Fruit fly (Drosophila melanogaster): ENCODE results near the gene Osi22.

Gene Osi22

dm6 chr3R:13305318-13305899 lies 15.0 kb downstream of the Osi22 start (continued):
- TF ChIP-seq CG1233 (GFP tag; optimal IDR thresholded peaks at IDR 0.05) (peak; percentile 28), CG9797 (GFP tag; optimal IDR thresholded peaks at IDR 0.05) (no peak), wor (GFP tag; IDR thresholded peaks at IDR 0.05) (no peak), CG32772 (GFP tag; IDR thresholded peaks at IDR 0.05) (no peak), tgo (GFP tag; IDR thresholded peaks at IDR 0.05) (peak; percentile 40; the same call in 1 of the 3 replicates)

- TF ChIP-seq Fer2 (tag; optimal IDR thresholded peaks at IDR 0.05) (no peak), CG13624 (GFP tag; optimal IDR thresholded peaks at IDR 0.05) (no peak), CG9609 (GFP tag; optimal IDR thresholded peaks at IDR 0.05) (no peak), Blimp-1 (GFP tag; optimal IDR thresholded peaks at IDR 0.05) (peak; percentile 74)
Observed at dm6 chr3R:13306595-13306994, 16.2 kb downstream of the Osi22 start.

dm6 chr3R:13309133-13309711 lies 18.8 kb downstream of the Osi22 start:
- TF ChIP-seq run (tag; optimal IDR thresholded peaks at IDR 0.05), result no peak
- no peak for TF ChIP-seq Oaz (GFP tag; IDR thresholded peaks at IDR 0.05)
- TF ChIP-seq Opbp (GFP tag; IDR thresholded peaks at IDR 0.05; ENCODE audit: partially characterized antibody), result no peak
- peak; percentile 80 for TF ChIP-seq CG1603 (tag; optimal IDR thresholded peaks at IDR 0.05)
- no peak for TF ChIP-seq CG4328 (GFP tag; optimal IDR thresholded peaks at IDR 0.05)
- no peak for TF ChIP-seq gce (GFP tag; IDR thresholded peaks at IDR 0.05)
- TF ChIP-seq CG8281 (tag; optimal IDR thresholded peaks at IDR 0.05), result no peak
- TF ChIP-seq lilli (GFP tag; optimal IDR thresholded peaks at IDR 0.05), result no peak
- TF ChIP-seq CG4404 (GFP tag; IDR thresholded peaks at IDR 0.05), result no peak
- no peak for TF ChIP-seq CG1832 (GFP tag; optimal IDR thresholded peaks at IDR 0.05)
- no peak for TF ChIP-seq maf-S (GFP tag; optimal IDR thresholded peaks at IDR 0.05)
- no peak for TF ChIP-seq peb (GFP tag; IDR thresholded peaks at IDR 0.05)
- no peak for TF ChIP-seq Dip3 (GFP tag; optimal IDR thresholded peaks at IDR 0.05)
- TF ChIP-seq CG34376 (GFP tag; optimal IDR thresholded peaks at IDR 0.05), result no peak
- TF ChIP-seq ham (GFP tag; IDR thresholded peaks at IDR 0.05), result no peak
- TF ChIP-seq CG11723 (GFP tag; optimal IDR thresholded peaks at IDR 0.05), result no peak
- TF ChIP-seq Hey (tag; optimal IDR thresholded peaks at IDR 0.05), result no peak
- TF ChIP-seq trem (tag; optimal IDR thresholded peaks at IDR 0.05), result peak; percentile 45
- TF ChIP-seq gsb (GFP tag; IDR thresholded peaks at IDR 0.05), result no peak
- no peak for TF ChIP-seq CG1529 (GFP tag; optimal IDR thresholded peaks at IDR 0.05)
- peak; percentile 85 for TF ChIP-seq stwl (tag; optimal IDR thresholded peaks at IDR 0.05)
- TF ChIP-seq MESR4 (GFP tag; optimal IDR thresholded peaks at IDR 0.05), result peak; percentile 52
- no peak for TF ChIP-seq slbo (GFP tag; IDR thresholded peaks at IDR 0.05)
- no peak for TF ChIP-seq CG6272 (GFP tag; IDR thresholded peaks at IDR 0.05)
- no peak for TF ChIP-seq ap (GFP tag; IDR thresholded peaks at IDR 0.05)
- no peak for TF ChIP-seq sna (GFP tag; IDR thresholded peaks at IDR 0.05; ENCODE audit: partially characterized antibody)
- no peak for TF ChIP-seq sens (GFP tag)
- TF ChIP-seq CG15073 (GFP tag; optimal IDR thresholded peaks at IDR 0.05), result no peak
- no peak for TF ChIP-seq p53 (GFP tag; optimal IDR thresholded peaks at IDR 0.05)
- no peak for TF ChIP-seq Hr78 (GFP tag; optimal IDR thresholded peaks at IDR 0.05)
- peak; percentile 8 for TF ChIP-seq ftz-f1 (GFP tag; optimal IDR thresholded peaks at IDR 0.05)
- peak; percentile 42 for TF ChIP-seq CG2116 (GFP tag; optimal IDR thresholded peaks at IDR 0.05)
- no peak for TF ChIP-seq az2 (GFP tag; optimal IDR thresholded peaks at IDR 0.05)
- TF ChIP-seq HmgD (GFP tag; optimal IDR thresholded peaks at IDR 0.05), result peak; percentile 55
- no peak for TF ChIP-seq CG4282 (GFP tag; optimal IDR thresholded peaks at IDR 0.05)
- TF ChIP-seq nmo (GFP tag; optimal IDR thresholded peaks at IDR 0.05), result peak; percentile 48
- TF ChIP-seq pzg (GFP tag; optimal IDR thresholded peaks at IDR 0.05), result peak; percentile 93
- TF ChIP-seq emc (GFP tag; optimal IDR thresholded peaks at IDR 0.05), result no peak
- TF ChIP-seq CG3995 (GFP tag; optimal IDR thresholded peaks at IDR 0.05), result no peak

Measured in whole organism, embryonic.